Worm (Caenorhabditis elegans): Measurements from ENCODE around the gene F45E6.1.
A peak's percentile ranks its signal among the peaks of the same experiment; 100 is the strongest.

Gene F45E6.1

ce11 chrX:12435246-12435645 is 42.0 kb downstream of the F45E6.1 start:
- no peak for TF ChIP-seq daf-16 (GFP tag; optimal IDR thresholded peaks at IDR 0.05)
- TF ChIP-seq daf-16 (tag; optimal IDR thresholded peaks at IDR 0.05): peak; percentile 64
- no peak for TF ChIP-seq unc-39 (tag; optimal IDR thresholded peaks at IDR 0.05)
- TF ChIP-seq aha-1 (tag): peak; percentile 32
- TF ChIP-seq pqm-1 (tag; optimal IDR thresholded peaks at IDR 0.05): peak; percentile 57
- no peak for TF ChIP-seq nhr-11 (tag; optimal IDR thresholded peaks at IDR 0.05)
- TF ChIP-seq hlh-11 (tag; optimal IDR thresholded peaks at IDR 0.05): peak; percentile 22
- TF ChIP-seq hlh-30 (tag; optimal IDR thresholded peaks at IDR 0.05; ENCODE audit: insufficient read depth): peak; percentile 65
- TF ChIP-seq Y5F2A.4 (GFP tag; optimal IDR thresholded peaks at IDR 0.05): no peak
- TF ChIP-seq lin-38 (GFP tag; IDR thresholded peaks at IDR 0.05): no peak
- no peak for TF ChIP-seq lir-3 (tag; optimal IDR thresholded peaks at IDR 0.05)
- TF ChIP-seq ztf-7 (tag; optimal IDR thresholded peaks at IDR 0.05): no peak
- TF ChIP-seq dmd-6 (GFP tag; IDR thresholded peaks at IDR 0.05): peak; percentile 24; the same call in 1 of the 2 replicates
- TF ChIP-seq nhr-28 (tag; optimal IDR thresholded peaks at IDR 0.05): peak; percentile 70
- TF ChIP-seq aly-2 (tag; optimal IDR thresholded peaks at IDR 0.05): no peak
- TF ChIP-seq hif-1 (tag; optimal IDR thresholded peaks at IDR 0.05): peak in 1 of 2 experiments; percentile 8
- TF ChIP-seq jun-1 (tag; optimal IDR thresholded peaks at IDR 0.05): no peak
- peak; percentile 56 for TF ChIP-seq nhr-6 (tag; optimal IDR thresholded peaks at IDR 0.05)
- no peak for TF ChIP-seq dpl-1 (GFP tag; optimal IDR thresholded peaks at IDR 0.05)

- TF ChIP-seq hlh-11 (tag; optimal IDR thresholded peaks at IDR 0.05) (peak; percentile 37), nhr-42 (GFP tag; IDR thresholded peaks at IDR 0.05) (no peak), hlh-30 (tag; optimal IDR thresholded peaks at IDR 0.05; ENCODE audit: insufficient read depth) (peak; percentile 61), zfp-3 (GFP tag; conservative IDR thresholded peaks at IDR 0.05) (no peak), fos-1 (tag; optimal IDR thresholded peaks at IDR 0.05) (no peak), spr-3 (GFP tag; optimal IDR thresholded peaks at IDR 0.05) (no peak), nhr-237 (tag; optimal IDR thresholded peaks at IDR 0.05) (no peak), dve-1 (tag; optimal IDR thresholded peaks at IDR 0.05; ENCODE audit: insufficient read depth) (peak; percentile 46)
These were observed 43.2 kb downstream of the F45E6.1 start, which contains the start of gene tsct-1 for ce11 chrX:12434086-12434485. tsct-1 (plus strand) TSS chrX:12434097.

DNA sequence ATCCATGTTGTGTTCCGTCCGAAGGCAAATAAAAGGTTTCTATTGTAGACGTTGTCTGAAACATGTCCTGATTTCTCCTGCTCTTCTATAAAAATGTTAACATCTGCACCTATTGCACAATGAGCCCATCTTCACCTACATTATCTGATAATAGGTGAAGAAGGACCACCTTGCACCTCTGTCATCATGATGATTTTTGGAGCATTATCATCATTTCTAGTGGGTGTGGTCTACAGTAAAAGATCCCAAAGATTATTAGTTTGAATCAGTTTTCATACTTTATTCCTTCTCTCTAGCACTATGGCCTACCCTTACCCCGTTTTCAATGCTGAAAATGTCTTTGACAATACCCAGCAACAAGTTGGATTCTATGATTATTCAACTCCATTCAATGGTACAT is 46.9 kb downstream of the F45E6.1 start, which contains the start of gene med-1:
Gene med-1 (plus strand): TSS at position 301 of the 400 bp plus-strand sequence.
- TF ChIP-seq egl-43 (GFP tag; IDR thresholded peaks at IDR 0.05) (no peak), R02D3.7 (tag; optimal IDR thresholded peaks at IDR 0.05) (no peak), gei-8 (GFP tag; optimal IDR thresholded peaks at IDR 0.05) (no peak), fkh-10 (GFP tag; optimal IDR thresholded peaks at IDR 0.05) (no peak), sdz-12 (GFP tag; optimal IDR thresholded peaks at IDR 0.05) (no peak), hmg-1.1 (GFP tag; IDR thresholded peaks at IDR 0.05) (no peak), T26A8.4 (GFP tag; IDR thresholded peaks at IDR 0.05) (no peak), nhr-102 (tag; optimal IDR thresholded peaks at IDR 0.05) (no peak), attf-4 (tag; optimal IDR thresholded peaks at IDR 0.05) (no peak), daf-8 (GFP tag; IDR thresholded peaks at IDR 0.05) (no peak), snpc-1.2 (GFP tag; IDR thresholded peaks at IDR 0.05) (no peak), mes-2 (tag; optimal IDR thresholded peaks at IDR 0.05; ENCODE audit: poor library complexity, severe bottlenecking) (no peak), ZK337.2 (GFP tag; IDR thresholded peaks at IDR 0.05) (no peak), ctbp-1 (GFP tag; IDR thresholded peaks at IDR 0.05) (no peak), zag-1 (tag; optimal IDR thresholded peaks at IDR 0.05) (no peak)
